Fruit fly (Drosophila melanogaster) whole organism, embryonic: ENCODE measurements around the gene Ns4.

Experiments
- Abd-B ChIP-seq: fragments of 200-800 bp; sonication (Bioruptor generic); optimal IDR thresholded peaks from 2 replicates; lab custom pipeline; 2018; ENCODE audit warnings: missing biosample characterization, mild to moderate bottlenecking, missing genetic modification characterization, moderate library complexity
- Atf3 ChIP-seq: fragments of 200-800 bp; sonication (Bioruptor generic); optimal IDR thresholded peaks from 3 replicates; lab custom pipeline; 2016; ENCODE audit warnings: missing biosample characterization, missing genetic modification characterization
- B-H2 ChIP-seq: fragments of 200-800 bp; sonication (Bioruptor generic); optimal IDR thresholded peaks from 2 replicates; lab custom pipeline; 2018; ENCODE audit warnings: missing biosample characterization, mild to moderate bottlenecking, missing genetic modification characterization
- Bgb ChIP-seq: fragments of 200-800 bp; sonication (Bioruptor generic); IDR thresholded peaks from 2 replicates; pipeline ENCODE4 v1.3.6; 2022; ENCODE audit warnings: missing biosample characterization, missing genetic modification characterization; ENCODE audit not compliant: partially characterized antibody
- CG10321 ChIP-seq: fragments of 200-800 bp; sonication (Bioruptor generic); IDR thresholded peaks from 2 replicates; pipeline ENCODE4 v1.3.6; 2022; ENCODE audit warnings: missing biosample characterization, missing genetic modification characterization
- CG10366 ChIP-seq: fragments of 200-800 bp; sonication (Bioruptor generic); IDR thresholded peaks from 2 replicates; pipeline ENCODE4 v1.3.6; 2022; ENCODE audit warnings: missing biosample characterization, missing genetic modification characterization
- CG11560 ChIP-seq: fragments of 200-800 bp; sonication (Bioruptor generic); IDR thresholded peaks from 3 replicates; pipeline ENCODE4 v1.3.6; 2022; ENCODE audit warnings: missing biosample characterization, missing genetic modification characterization
- CG11696 ChIP-seq: fragments of 200-800 bp; sonication (Bioruptor generic); IDR thresholded peaks from 2 replicates; pipeline ENCODE4 v1.3.6; 2022; ENCODE audit warnings: missing biosample characterization, missing genetic modification characterization
- CG1233 ChIP-seq: fragments of 200-800 bp; sonication (Bioruptor generic); optimal IDR thresholded peaks from 4 replicates; lab custom pipeline; 2018; ENCODE audit warnings: missing biosample characterization, mild to moderate bottlenecking, missing genetic modification characterization
- CG12391 ChIP-seq: fragments of 200-800 bp; sonication (Bioruptor generic); optimal IDR thresholded peaks from 3 replicates; lab custom pipeline; 2018; ENCODE audit warnings: missing biosample characterization, mild to moderate bottlenecking, missing genetic modification characterization, moderate library complexity
- CG14667 ChIP-seq: fragments of 200-800 bp; sonication (Bioruptor generic); IDR thresholded peaks from 2 replicates; pipeline ENCODE4 v1.3.6; 2022; ENCODE audit warnings: missing biosample characterization, missing genetic modification characterization
- CG14860 ChIP-seq: fragments of 200-800 bp; sonication (Bioruptor generic); IDR thresholded peaks from 3 replicates; pipeline ENCODE4 v1.3.6; 2022; ENCODE audit warnings: missing biosample characterization, missing genetic modification characterization; ENCODE audit not compliant: partially characterized antibody
- CG15011 ChIP-seq: fragments of 200-800 bp; sonication (Bioruptor generic); optimal IDR thresholded peaks from 3 replicates; lab custom pipeline; 2018; ENCODE audit warnings: missing biosample characterization, mild to moderate bottlenecking, missing genetic modification characterization
- CG15073 ChIP-seq: fragments of 200-800 bp; sonication (Bioruptor generic); optimal IDR thresholded peaks from 2 replicates; lab custom pipeline; 2016; ENCODE audit warnings: missing biosample characterization, missing genetic modification characterization
- CG1647 ChIP-seq: fragments of 200-800 bp; sonication (Bioruptor generic); optimal IDR thresholded peaks from 3 replicates; lab custom pipeline; 2016; ENCODE audit warnings: missing biosample characterization, missing genetic modification characterization
- CG17612 ChIP-seq: fragments of 200-800 bp; sonication (Bioruptor generic); IDR thresholded peaks from 2 replicates; pipeline ENCODE4 v1.3.6; 2022; ENCODE audit warnings: missing biosample characterization, missing genetic modification characterization
- CG18262 ChIP-seq: fragments of 200-800 bp; optimal IDR thresholded peaks from 3 replicates; lab custom pipeline; 2019; ENCODE audit warnings: missing biosample characterization, mild to moderate bottlenecking, missing genetic modification characterization, moderate library complexity
- CG18764 ChIP-seq: fragments of 200-800 bp; sonication (Bioruptor generic); optimal IDR thresholded peaks from 3 replicates; lab custom pipeline; 2016; ENCODE audit warnings: missing biosample characterization, missing genetic modification characterization
- CG33557 ChIP-seq: fragments of 200-800 bp; sonication (Bioruptor generic); optimal IDR thresholded peaks from 2 replicates; lab custom pipeline; 2019; ENCODE audit warnings: missing biosample characterization, mild to moderate bottlenecking, missing genetic modification characterization, moderate library complexity
- CG6689 ChIP-seq: fragments of 200-800 bp; sonication (Bioruptor generic); IDR thresholded peaks from 2 replicates; pipeline ENCODE4 v1.3.6; 2022; ENCODE audit warnings: missing biosample characterization, missing genetic modification characterization
- CG7745 ChIP-seq: fragments of 200-800 bp; sonication (Bioruptor generic); optimal IDR thresholded peaks from 2 replicates; lab custom pipeline; 2018; ENCODE audit warnings: missing biosample characterization, mild to moderate bottlenecking, missing genetic modification characterization, moderate library complexity
- CG7839 ChIP-seq: fragments of 200-800 bp; sonication (Bioruptor generic); optimal IDR thresholded peaks from 3 replicates; lab custom pipeline; 2018; ENCODE audit warnings: missing biosample characterization, mild to moderate bottlenecking, missing genetic modification characterization, moderate library complexity
- CG9215 ChIP-seq: fragments of 200-800 bp; sonication (Bioruptor generic); IDR thresholded peaks from 2 replicates; pipeline ENCODE4 v1.3.6; 2022; ENCODE audit warnings: missing biosample characterization, missing genetic modification characterization
- CG9727 ChIP-seq: fragments of 200-800 bp; sonication (Bioruptor generic); optimal IDR thresholded peaks from 3 replicates; lab custom pipeline; 2017; ENCODE audit warnings: missing biosample characterization, mild to moderate bottlenecking, missing genetic modification characterization
- D ChIP-seq, 2 experiments: fragments of 200-800 bp in 1 of 2; fragments of >200 bp in 1 of 2; sonication (Bioruptor generic) in 1 of 2; optimal IDR thresholded peaks; 2 replicates in 1 of 2; 3 replicates in 1 of 2; lab custom pipeline; 2017; ENCODE audit warnings: mild to moderate bottlenecking in 1 of 2, missing biosample characterization in 1 of 2, missing genetic modification characterization in 1 of 2, missing genetic modification reagents in 1 of 2
- Dek ChIP-seq: fragments of 200-800 bp; sonication (Bioruptor generic); optimal IDR thresholded peaks from 3 replicates; lab custom pipeline; 2019; ENCODE audit warnings: missing biosample characterization, mild to moderate bottlenecking, missing genetic modification characterization, moderate library complexity
- Dp ChIP-seq: fragments of 200-800 bp; sonication (Bioruptor generic); optimal IDR thresholded peaks from 2 replicates; lab custom pipeline; 2018; ENCODE audit warnings: missing biosample characterization, mild to moderate bottlenecking, missing genetic modification characterization, moderate library complexity
- HLH3B ChIP-seq: fragments of 200-800 bp; sonication (Bioruptor generic); IDR thresholded peaks from 2 replicates; pipeline ENCODE4 v1.3.6; 2022; ENCODE audit warnings: missing biosample characterization, missing genetic modification characterization
- Lhr ChIP-seq: fragments of 200-800 bp; sonication (Bioruptor generic); optimal IDR thresholded peaks from 3 replicates; lab custom pipeline; 2017; ENCODE audit warnings: mild to moderate bottlenecking, missing biosample characterization, missing genetic modification reagents, missing genetic modification characterization
- Myb ChIP-seq: fragments of 200-800 bp; sonication (Bioruptor generic); optimal IDR thresholded peaks from 2 replicates; lab custom pipeline; 2016; ENCODE audit warnings: missing biosample characterization, missing genetic modification characterization
- NfI ChIP-seq: fragments of 200-800 bp; sonication (Bioruptor generic); optimal IDR thresholded peaks from 3 replicates; lab custom pipeline; 2018; ENCODE audit warnings: missing biosample characterization, mild to moderate bottlenecking, missing genetic modification characterization, moderate library complexity
- Rx ChIP-seq: fragments of 200-800 bp; sonication (Bioruptor generic); IDR thresholded peaks from 2 replicates; pipeline ENCODE4 v1.3.6; 2022; ENCODE audit warnings: missing biosample characterization, missing genetic modification characterization
- Ssrp ChIP-seq: fragments of 200-800 bp; sonication (Bioruptor generic); optimal IDR thresholded peaks from 2 replicates; lab custom pipeline; 2018; ENCODE audit warnings: missing biosample characterization, mild to moderate bottlenecking, missing genetic modification characterization, moderate library complexity
- ac ChIP-seq: fragments of 200-800 bp; sonication (Bioruptor generic); optimal IDR thresholded peaks from 3 replicates; lab custom pipeline; 2017; ENCODE audit warnings: missing biosample characterization, mild to moderate bottlenecking, missing genetic modification characterization
- da ChIP-seq: fragments of 200-800 bp; sonication (Bioruptor generic); optimal IDR thresholded peaks from 2 replicates; lab custom pipeline; 2016; ENCODE audit warnings: missing biosample characterization, missing genetic modification characterization
- gem ChIP-seq: fragments of 200-800 bp; sonication (Bioruptor generic); optimal IDR thresholded peaks from 2 replicates; lab custom pipeline; 2019; ENCODE audit warnings: missing biosample characterization, mild to moderate bottlenecking, missing genetic modification characterization, moderate library complexity
- gsb-n ChIP-seq: fragments of 200-800 bp; sonication (Bioruptor generic); optimal IDR thresholded peaks from 3 replicates; lab custom pipeline; 2018; ENCODE audit warnings: missing biosample characterization, mild to moderate bottlenecking, missing genetic modification characterization
- mam ChIP-seq: fragments of 200-800 bp; sonication (Bioruptor generic); optimal IDR thresholded peaks from 3 replicates; lab custom pipeline; 2016; ENCODE audit warnings: missing biosample characterization, missing genetic modification characterization
- onecut ChIP-seq: fragments of 200-800 bp; sonication (Bioruptor generic); IDR thresholded peaks from 2 replicates; pipeline ENCODE4 v1.3.6; 2022; ENCODE audit warnings: missing biosample characterization, missing genetic modification characterization
- otp ChIP-seq: fragments of 200-800 bp; sonication (Bioruptor generic); IDR thresholded peaks from 3 replicates; pipeline ENCODE4, ENCODE4 v1.3.6; 2022; ENCODE audit warnings: missing biosample characterization, missing genetic modification characterization
- psq ChIP-seq: fragments of 200-800 bp; sonication (Bioruptor generic); optimal IDR thresholded peaks from 2 replicates; lab custom pipeline; 2017; ENCODE audit warnings: missing biosample characterization, missing genetic modification characterization
- pzg ChIP-seq: fragments of 200-800 bp; sonication (Bioruptor generic); optimal IDR thresholded peaks from 3 replicates; lab custom pipeline; 2018; ENCODE audit warnings: missing biosample characterization, mild to moderate bottlenecking, missing genetic modification characterization, moderate library complexity
- ranshi ChIP-seq: fragments of 200-800 bp; sonication (Bioruptor generic); IDR thresholded peaks from 2 replicates; pipeline ENCODE4 v1.3.6; 2022; ENCODE audit warnings: missing biosample characterization, missing genetic modification characterization
- sisA ChIP-seq: fragments of 200-800 bp; sonication (Bioruptor generic); IDR thresholded peaks from 2 replicates; pipeline ENCODE4 v1.3.6; 2022; ENCODE audit warnings: missing biosample characterization, missing genetic modification characterization
- sqz ChIP-seq: fragments of 200-800 bp; sonication (Bioruptor generic); optimal IDR thresholded peaks from 3 replicates; lab custom pipeline; 2018; ENCODE audit warnings: missing biosample characterization, mild to moderate bottlenecking, missing genetic modification characterization
- sr ChIP-seq: fragments of 200-800 bp; sonication (Bioruptor generic); IDR thresholded peaks from 3 replicates; pipeline ENCODE4 v1.3.6; 2022; ENCODE audit warnings: missing biosample characterization, missing genetic modification characterization
- tap ChIP-seq: fragments of 200-800 bp; optimal IDR thresholded peaks from 3 replicates; lab custom pipeline; 2019; ENCODE audit warnings: missing biosample characterization, mild to moderate bottlenecking, missing genetic modification characterization, moderate library complexity
- tx ChIP-seq: fragments of 200-800 bp; sonication (Bioruptor generic); optimal IDR thresholded peaks from 2 replicates; lab custom pipeline; 2016; ENCODE audit warnings: missing biosample characterization, missing genetic modification characterization
- wor ChIP-seq: fragments of 200-800 bp; sonication (Bioruptor generic); IDR thresholded peaks from 2 replicates; pipeline ENCODE4 v1.3.6; 2022; ENCODE audit warnings: missing biosample characterization, missing genetic modification characterization

Gene Ns4

dm6 chr2L:20759809-20760485 is 7.7 kb downstream of the Ns4 start (continued):
- peak; percentile 34 for TF ChIP-seq sisA (GFP tag; lab: Robert Waterston, UW)
- TF ChIP-seq CG7745 (tag; lab: Kevin White, UChicago) = no peak
- no peak for TF ChIP-seq CG17612 (GFP tag; lab: Robert Waterston, UW)
- TF ChIP-seq psq (GFP tag; lab: Kevin White, UChicago) = no peak
- TF ChIP-seq wor (GFP tag; lab: Robert Waterston, UW) = 0 out of 2 replicates have a peak, but pooled peaks have one; percentile 25
- TF ChIP-seq Bgb (GFP tag; lab: Robert Waterston, UW) = no peak
- TF ChIP-seq CG12391 (tag; lab: Kevin White, UChicago) = peak; percentile 63
- TF ChIP-seq sqz (GFP tag; lab: Kevin White, UChicago) = no peak
- TF ChIP-seq HLH3B (GFP tag; lab: Robert Waterston, UW) = no peak; the same call in 1 of the 2 replicates
- TF ChIP-seq CG6689 (GFP tag; lab: Robert Waterston, UW) = peak; percentile 59
- no peak; the same call in 1 of the 2 replicates for TF ChIP-seq ranshi (GFP tag; lab: Robert Waterston, UW)
- TF ChIP-seq CG10321 (GFP tag; lab: Robert Waterston, UW) = no peak
- TF ChIP-seq Ssrp (tag; lab: Kevin White, UChicago) = peak; percentile 59
- TF ChIP-seq CG10366 (GFP tag; lab: Robert Waterston, UW) = peak; percentile 38
- no peak for TF ChIP-seq CG11560 (tag; lab: Robert Waterston, UW)
- TF ChIP-seq tap (tag; lab: Kevin White, UChicago) = peak; percentile 49
- TF ChIP-seq D (optimal IDR thresholded peaks at IDR 0.05; lab: Kevin White, UChicago) = no peak
- peak; percentile 35 for TF ChIP-seq D (GFP tag; optimal IDR thresholded peaks at IDR 0.05; lab: Kevin White, UChicago)
- peak; percentile 41; the same call in 1 of the 2 replicates for TF ChIP-seq CG11696 (GFP tag; lab: Robert Waterston, UW)
- TF ChIP-seq CG1647 = no peak
- peak; percentile 54 for TF ChIP-seq CG1233
- TF ChIP-seq gsb-n (tag; lab: Kevin White, UChicago) = peak; percentile 2
- no peak for TF ChIP-seq tx (GFP tag; lab: Kevin White, UChicago)
- TF ChIP-seq Myb (GFP tag; lab: Kevin White, UChicago) = no peak
- no peak for TF ChIP-seq B-H2 (GFP tag; lab: Kevin White, UChicago)
- TF ChIP-seq CG18764 (GFP tag; lab: Kevin White, UChicago) = no peak
- TF ChIP-seq CG14667 = no peak
- no peak for TF ChIP-seq CG14860 (GFP tag; lab: Robert Waterston, UW)
- TF ChIP-seq CG33557 (GFP tag; lab: Kevin White, UChicago) = peak; percentile 24
- no peak for TF ChIP-seq Rx (GFP tag; lab: Robert Waterston, UW)
- TF ChIP-seq CG15073 (GFP tag; lab: Kevin White, UChicago) = no peak
- peak; percentile 34 for TF ChIP-seq Abd-B (GFP tag; lab: Kevin White, UChicago)
- peak; percentile 12 for TF ChIP-seq mam
- TF ChIP-seq Atf3 (GFP tag; lab: Kevin White, UChicago) = no peak
- TF ChIP-seq Dp (GFP tag; lab: Kevin White, UChicago) = no peak
- TF ChIP-seq gem (tag; lab: Kevin White, UChicago) = peak; percentile 79
- no peak for TF ChIP-seq sr (GFP tag; lab: Robert Waterston, UW)
- peak; percentile 29; the same call in 1 of the 2 replicates for TF ChIP-seq CG9215
- no peak for TF ChIP-seq pzg
- TF ChIP-seq Dek (tag; lab: Kevin White, UChicago) = peak; percentile 43
- TF ChIP-seq CG15011 (GFP tag; lab: Kevin White, UChicago) = no peak
- 0 out of 3 replicates have a peak, but pooled peaks have one; percentile 44 for TF ChIP-seq otp
- peak; percentile 64 for TF ChIP-seq CG18262 (tag; lab: Kevin White, UChicago)
- peak; percentile 78 for TF ChIP-seq CG7839 (tag; lab: Kevin White, UChicago)
- TF ChIP-seq ac (GFP tag; lab: Kevin White, UChicago) = no peak
- peak; percentile 46 for TF ChIP-seq CG9727 (GFP tag; lab: Kevin White, UChicago)
- peak; percentile 15 for TF ChIP-seq NfI (GFP tag; lab: Kevin White, UChicago)
- no peak for TF ChIP-seq Lhr (GFP tag; lab: Kevin White, UChicago)
- no peak for TF ChIP-seq da (GFP tag; lab: Kevin White, UChicago)
- TF ChIP-seq onecut (GFP tag; lab: Robert Waterston, UW) = peak; percentile 66
